Worm (Caenorhabditis elegans): ENCODE results near the gene rpl-7A.
A peak's percentile ranks its signal among the peaks of the same experiment; 100 is the strongest.

rpl-7A gene

ce11 chrIV:4390438-4390894 lies at the start of gene rpl-7A, which contains the start of gene set-21:
Gene rpl-7A, minus strand, starts transcription at chrIV:4390590.
Gene set-21, plus strand, starts transcription at chrIV:4390844.
- no peak for TF ChIP-seq aly-1 (tag; optimal IDR thresholded peaks at IDR 0.05)
- peak; percentile 18 for TF ChIP-seq B0310.2 (tag; optimal IDR thresholded peaks at IDR 0.05)
- TF ChIP-seq ceh-36 (tag; optimal IDR thresholded peaks at IDR 0.05) = no peak
- no peak for TF ChIP-seq ceh-13 (GFP tag; optimal IDR thresholded peaks at IDR 0.05)
- TF ChIP-seq F13C5.2 (tag; optimal IDR thresholded peaks at IDR 0.05) = peak; percentile 86
- no peak for TF ChIP-seq ama-1 (optimal IDR thresholded peaks at IDR 0.05)
- peak; percentile 74; the same call in 1 of the 2 replicates for TF ChIP-seq sea-1 (GFP tag; conservative IDR thresholded peaks at IDR 0.05)
- TF ChIP-seq tbx-37 (GFP tag; conservative IDR thresholded peaks at IDR 0.05) = peak; percentile 51
- TF ChIP-seq hnd-1 (tag; optimal IDR thresholded peaks at IDR 0.05) = no peak
- peak; percentile 52 for TF ChIP-seq flt-1 (GFP tag; IDR thresholded peaks at IDR 0.05)
- no peak for TF ChIP-seq hmbx-1 (tag; optimal IDR thresholded peaks at IDR 0.05)
- 0 out of 2 replicates have a peak, but pooled peaks have one; percentile 28 for TF ChIP-seq scrt-1 (GFP tag; IDR thresholded peaks at IDR 0.05)
- peak; percentile 57 for TF ChIP-seq hmg-4 (GFP tag; optimal IDR thresholded peaks at IDR 0.05)
- no peak for TF ChIP-seq ets-7 (tag; optimal IDR thresholded peaks at IDR 0.05)
- TF ChIP-seq tra-4 (tag; optimal IDR thresholded peaks at IDR 0.05) = no peak
- TF ChIP-seq tbx-11 (GFP tag; IDR thresholded peaks at IDR 0.05) = no peak
- peak; percentile 74 for TF ChIP-seq pes-1 (GFP tag; IDR thresholded peaks at IDR 0.05)

ce11 chrIV:4439190-4439589 lies 48.8 kb upstream of the rpl-7A start, which contains the start of gene fbxb-74:
Gene fbxb-74, minus strand, starts transcription at chrIV:4439290.
- TF ChIP-seq B0310.2 (tag; optimal IDR thresholded peaks at IDR 0.05) (no peak), tbx-11 (GFP tag; IDR thresholded peaks at IDR 0.05) (no peak), ets-7 (tag; optimal IDR thresholded peaks at IDR 0.05) (no peak), hnd-1 (tag; optimal IDR thresholded peaks at IDR 0.05) (no peak), ceh-36 (tag; optimal IDR thresholded peaks at IDR 0.05) (no peak), ama-1 (optimal IDR thresholded peaks at IDR 0.05) (no peak), F13C5.2 (tag; optimal IDR thresholded peaks at IDR 0.05) (no peak), tra-4 (tag; optimal IDR thresholded peaks at IDR 0.05) (no peak), scrt-1 (GFP tag; IDR thresholded peaks at IDR 0.05) (no peak), tbx-37 (GFP tag; conservative IDR thresholded peaks at IDR 0.05) (no peak), sea-1 (GFP tag; conservative IDR thresholded peaks at IDR 0.05) (no peak), ceh-13 (GFP tag; optimal IDR thresholded peaks at IDR 0.05) (no peak), hmg-4 (GFP tag; optimal IDR thresholded peaks at IDR 0.05) (no peak), flt-1 (GFP tag; IDR thresholded peaks at IDR 0.05) (no peak), pes-1 (GFP tag; IDR thresholded peaks at IDR 0.05) (no peak), aly-1 (tag; optimal IDR thresholded peaks at IDR 0.05) (no peak)

- no peak for TF ChIP-seq hnd-1 (tag; optimal IDR thresholded peaks at IDR 0.05)
- TF ChIP-seq ceh-13 (GFP tag; optimal IDR thresholded peaks at IDR 0.05) = no peak
- no peak for TF ChIP-seq B0310.2 (tag; optimal IDR thresholded peaks at IDR 0.05)
- TF ChIP-seq tbx-37 (GFP tag; conservative IDR thresholded peaks at IDR 0.05) = no peak
- no peak for TF ChIP-seq ceh-36 (tag; optimal IDR thresholded peaks at IDR 0.05)
Observed at ce11 chrIV:4437825-4438224, 47.4 kb upstream of the rpl-7A start.

ce11 chrIV:4434441-4435084 lies 44.2 kb upstream of the rpl-7A start, which contains the start of the genes R08C7.8 and R08C7.4:
Gene R08C7.8, minus strand, starts transcription at chrIV:4434541.
Gene R08C7.4, plus strand, starts transcription at chrIV:4435034.
- TF ChIP-seq hmg-4 (GFP tag; optimal IDR thresholded peaks at IDR 0.05) = no peak
- TF ChIP-seq hnd-1 (tag; optimal IDR thresholded peaks at IDR 0.05) = no peak
- no peak for TF ChIP-seq scrt-1 (GFP tag; IDR thresholded peaks at IDR 0.05)
- no peak for TF ChIP-seq ceh-36 (tag; optimal IDR thresholded peaks at IDR 0.05)
- TF ChIP-seq aly-1 (tag; optimal IDR thresholded peaks at IDR 0.05) = no peak
- TF ChIP-seq tbx-11 (GFP tag; IDR thresholded peaks at IDR 0.05) = no peak
- no peak for TF ChIP-seq ets-7 (tag; optimal IDR thresholded peaks at IDR 0.05)
- no peak for TF ChIP-seq ceh-13 (GFP tag; optimal IDR thresholded peaks at IDR 0.05)
- TF ChIP-seq tra-4 (tag; optimal IDR thresholded peaks at IDR 0.05) = no peak
- TF ChIP-seq sea-1 (GFP tag; conservative IDR thresholded peaks at IDR 0.05) = no peak
- no peak for TF ChIP-seq tbx-37 (GFP tag; conservative IDR thresholded peaks at IDR 0.05)
- no peak for TF ChIP-seq pes-1 (GFP tag; IDR thresholded peaks at IDR 0.05)
- no peak for TF ChIP-seq F13C5.2 (tag; optimal IDR thresholded peaks at IDR 0.05)
- TF ChIP-seq B0310.2 (tag; optimal IDR thresholded peaks at IDR 0.05) = no peak
- TF ChIP-seq hmbx-1 (tag; optimal IDR thresholded peaks at IDR 0.05) = no peak

- TF ChIP-seq hnd-1 (tag; optimal IDR thresholded peaks at IDR 0.05) (no peak), pes-1 (GFP tag; IDR thresholded peaks at IDR 0.05) (no peak), flt-1 (GFP tag; IDR thresholded peaks at IDR 0.05) (no peak)
Observed at ce11 chrIV:4429901-4430300, 39.5 kb upstream of the rpl-7A start, which contains the start of the genes str-185 and R08C7.5. Gene str-185, minus strand, starts transcription at chrIV:4430001. Gene R08C7.5, plus strand, starts transcription at chrIV:4430229.

ce11 chrIV:4423885-4424284 lies 33.5 kb upstream of the rpl-7A start:
- no peak for TF ChIP-seq scrt-1 (GFP tag; IDR thresholded peaks at IDR 0.05)
- TF ChIP-seq hnd-1 (tag; optimal IDR thresholded peaks at IDR 0.05) = no peak

- no peak for TF ChIP-seq tbx-37 (GFP tag; conservative IDR thresholded peaks at IDR 0.05)
- no peak for TF ChIP-seq ceh-13 (GFP tag; optimal IDR thresholded peaks at IDR 0.05)
- no peak for TF ChIP-seq hnd-1 (tag; optimal IDR thresholded peaks at IDR 0.05)
- TF ChIP-seq scrt-1 (GFP tag; IDR thresholded peaks at IDR 0.05) = no peak
- no peak for TF ChIP-seq tbx-11 (GFP tag; IDR thresholded peaks at IDR 0.05)
- no peak for TF ChIP-seq F13C5.2 (tag; optimal IDR thresholded peaks at IDR 0.05)
- TF ChIP-seq ets-7 (tag; optimal IDR thresholded peaks at IDR 0.05) = no peak
- no peak for TF ChIP-seq ceh-36 (tag; optimal IDR thresholded peaks at IDR 0.05)
- TF ChIP-seq hmg-4 (GFP tag; optimal IDR thresholded peaks at IDR 0.05) = no peak
- no peak for TF ChIP-seq B0310.2 (tag; optimal IDR thresholded peaks at IDR 0.05)
- TF ChIP-seq tra-4 (tag; optimal IDR thresholded peaks at IDR 0.05) = no peak
- TF ChIP-seq flt-1 (GFP tag; IDR thresholded peaks at IDR 0.05) = no peak
- no peak for TF ChIP-seq ama-1 (optimal IDR thresholded peaks at IDR 0.05)
- TF ChIP-seq hmbx-1 (tag; optimal IDR thresholded peaks at IDR 0.05) = no peak
- TF ChIP-seq pes-1 (GFP tag; IDR thresholded peaks at IDR 0.05) = no peak
- TF ChIP-seq sea-1 (GFP tag; conservative IDR thresholded peaks at IDR 0.05) = no peak
Observed at ce11 chrIV:4423026-4423425, 32.6 kb upstream of the rpl-7A start.

All from whole organism, early embryonic.